Fruit fly (Drosophila melanogaster): ENCODE data around the gene dlg1.

The dlg1 gene

DNA sequence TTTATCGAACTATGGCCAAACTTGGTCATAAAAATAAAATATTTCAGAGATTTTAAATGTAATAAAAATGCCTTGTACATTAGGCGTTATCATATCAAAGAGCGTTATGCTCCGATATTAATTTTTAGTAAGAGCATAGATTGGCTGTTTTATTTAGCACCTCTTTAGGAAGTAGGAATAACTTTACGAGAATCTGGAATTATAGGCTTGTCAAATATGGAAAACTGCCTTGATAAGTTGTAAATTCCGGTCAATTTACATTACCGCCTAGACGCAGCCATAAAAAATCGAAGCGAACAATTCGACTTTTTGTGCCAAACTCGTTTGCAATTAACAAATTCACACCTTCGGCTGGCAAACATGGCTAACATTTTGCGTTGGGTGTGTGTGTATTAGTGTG, 52.6 kb downstream of the dlg1 start:
- no peak for TF ChIP-seq CG8478 (optimal IDR thresholded peaks at IDR 0.05)
- no peak for TF ChIP-seq CTCF (optimal IDR thresholded peaks at IDR 0.05)

DNA sequence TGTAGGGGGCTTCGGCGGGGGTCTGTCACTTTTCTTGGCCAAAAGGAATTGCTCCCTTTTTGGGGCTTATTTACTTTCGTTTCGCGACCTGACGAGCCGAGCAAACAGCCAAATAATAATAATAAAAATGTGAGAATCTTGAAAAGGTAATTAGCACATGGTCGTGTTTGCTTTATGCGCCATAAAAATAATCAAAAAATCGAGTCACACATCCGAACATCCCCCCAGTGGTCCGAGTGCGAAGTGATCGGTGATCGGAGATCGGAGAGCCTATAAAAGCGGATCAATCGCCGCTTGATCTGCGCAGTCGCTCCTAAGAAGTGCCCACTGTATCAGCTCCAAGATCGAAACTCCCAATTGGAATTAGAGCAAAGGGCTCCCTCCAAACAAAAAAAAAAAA, 53.1 kb downstream of the dlg1 start, which contains the start of gene Gs2:
Gs2 (plus strand) TSS at position 301 of the 400 bp plus-strand sequence.
- TF ChIP-seq CTCF (optimal IDR thresholded peaks at IDR 0.05) (no peak), CG8478 (optimal IDR thresholded peaks at IDR 0.05) (no peak)

DNA sequence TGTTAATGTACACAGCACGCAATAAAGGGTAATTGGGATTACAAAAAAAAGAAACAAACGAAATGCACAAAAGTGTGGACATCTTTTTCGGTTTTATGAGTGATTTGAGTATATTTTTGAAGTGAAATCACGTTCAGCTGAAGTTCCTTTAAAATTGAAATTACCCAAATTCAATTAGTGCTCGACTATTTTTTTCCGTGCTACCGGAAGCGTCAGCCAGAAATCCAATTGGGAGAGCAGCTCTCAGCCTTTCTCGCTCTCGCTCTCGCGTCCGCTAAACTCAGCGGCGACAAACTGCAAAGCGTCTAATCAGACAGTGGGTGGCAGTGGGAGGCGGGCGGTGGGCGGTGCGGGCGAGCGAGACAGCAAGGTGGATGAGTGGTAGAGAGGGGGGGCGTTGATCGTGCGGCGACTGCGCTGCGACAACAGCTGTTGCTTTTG, 53.8 kb downstream of the dlg1 start:
- TF ChIP-seq CTCF (optimal IDR thresholded peaks at IDR 0.05) = no peak
- no peak for TF ChIP-seq CG8478 (optimal IDR thresholded peaks at IDR 0.05)

DNA sequence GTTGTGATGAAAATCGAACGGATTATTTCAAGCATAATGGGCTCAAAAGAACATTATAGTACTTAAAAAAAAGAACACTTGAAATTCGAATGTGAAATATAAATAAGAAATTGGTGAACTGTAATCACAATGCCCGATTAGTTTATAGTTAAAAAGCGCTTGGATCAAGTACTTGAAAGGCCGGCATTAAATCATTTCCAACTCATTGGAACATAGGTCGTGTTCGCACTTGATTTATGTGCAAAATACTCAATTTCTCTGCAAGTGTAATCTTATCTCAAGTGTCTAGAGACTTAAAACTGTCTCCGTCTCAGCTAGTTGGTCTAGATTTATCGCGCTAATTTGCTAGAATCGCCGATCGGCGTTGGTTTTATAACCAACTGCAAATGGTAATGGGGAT, 55.0 kb downstream of the dlg1 start:
- TF ChIP-seq CG8478 (optimal IDR thresholded peaks at IDR 0.05) (no peak), CTCF (optimal IDR thresholded peaks at IDR 0.05) (no peak)

DNA sequence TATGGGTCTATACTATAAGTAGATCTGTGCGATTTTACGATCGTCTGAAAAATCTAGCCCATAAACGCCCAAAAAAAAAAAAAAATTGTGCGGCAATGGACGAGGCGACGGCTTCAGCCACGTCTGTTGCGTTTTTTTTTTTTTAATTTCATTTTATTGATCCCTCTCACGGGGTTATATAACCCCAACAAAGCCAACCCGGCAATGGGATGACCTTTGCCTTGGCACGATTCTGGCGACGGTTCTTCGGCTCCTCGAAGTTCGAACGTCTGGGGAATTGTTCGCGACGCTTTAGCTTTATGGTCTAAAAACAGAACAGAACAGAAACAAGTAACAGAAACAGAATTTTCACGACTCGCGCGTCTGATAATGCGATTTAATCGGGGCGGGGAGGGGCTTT, 55.9 kb downstream of the dlg1 start:
- no peak for TF ChIP-seq CG8478 (optimal IDR thresholded peaks at IDR 0.05)
- no peak for TF ChIP-seq CTCF (optimal IDR thresholded peaks at IDR 0.05)

DNA sequence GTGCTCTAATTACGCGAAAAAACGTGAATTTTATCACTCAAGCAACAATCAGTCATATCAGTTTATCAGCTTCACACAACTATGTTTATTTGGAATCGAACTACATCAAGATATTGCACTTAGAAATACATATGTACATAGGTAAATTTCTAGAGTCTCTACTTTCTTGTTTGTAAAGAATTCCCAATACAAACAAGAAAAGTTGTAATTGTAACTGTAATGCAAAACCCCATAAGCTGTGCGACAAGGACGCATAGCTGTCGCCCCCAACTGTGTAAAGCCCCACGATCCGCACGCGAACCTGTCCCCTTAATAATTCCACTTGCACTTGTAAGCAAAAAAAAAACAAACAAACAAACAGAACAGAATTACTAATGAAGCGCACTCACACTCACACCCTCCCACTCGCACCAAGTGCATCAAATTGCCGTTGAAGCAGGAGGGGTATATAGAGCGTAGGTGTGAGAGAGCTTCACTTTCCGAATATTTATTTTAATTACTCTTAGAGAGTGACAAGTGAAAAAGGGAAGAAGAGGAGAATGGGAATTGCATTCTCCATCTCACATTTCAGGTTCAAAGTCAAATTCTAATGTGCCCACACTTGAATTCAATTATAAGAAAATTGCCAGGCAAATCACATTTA, 56.6 kb downstream of the dlg1 start:
- TF ChIP-seq CG8478 (optimal IDR thresholded peaks at IDR 0.05) = no peak
- no peak for TF ChIP-seq CTCF (optimal IDR thresholded peaks at IDR 0.05)

DNA sequence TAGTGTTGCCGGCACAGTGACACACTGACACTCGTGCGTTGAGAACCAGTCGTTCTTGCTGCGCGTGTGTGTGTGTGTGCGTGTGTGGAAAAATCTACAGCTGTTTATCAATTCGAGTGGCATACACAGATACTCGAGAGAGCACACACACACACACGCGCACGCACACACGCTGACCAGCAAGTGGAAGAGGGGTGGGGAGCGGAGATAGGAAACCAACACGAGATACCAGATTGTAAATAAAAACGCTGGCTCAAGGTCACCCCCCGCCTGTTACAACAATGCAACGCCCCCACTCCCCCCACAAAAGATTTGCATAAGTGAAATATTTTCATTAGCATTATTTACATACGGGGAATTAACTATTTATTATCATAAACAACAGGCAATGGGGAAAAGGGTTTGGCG, 57.8 kb downstream of the dlg1 start:
- no peak for TF ChIP-seq CTCF (optimal IDR thresholded peaks at IDR 0.05)
- TF ChIP-seq CG8478 (optimal IDR thresholded peaks at IDR 0.05) = no peak

DNA sequence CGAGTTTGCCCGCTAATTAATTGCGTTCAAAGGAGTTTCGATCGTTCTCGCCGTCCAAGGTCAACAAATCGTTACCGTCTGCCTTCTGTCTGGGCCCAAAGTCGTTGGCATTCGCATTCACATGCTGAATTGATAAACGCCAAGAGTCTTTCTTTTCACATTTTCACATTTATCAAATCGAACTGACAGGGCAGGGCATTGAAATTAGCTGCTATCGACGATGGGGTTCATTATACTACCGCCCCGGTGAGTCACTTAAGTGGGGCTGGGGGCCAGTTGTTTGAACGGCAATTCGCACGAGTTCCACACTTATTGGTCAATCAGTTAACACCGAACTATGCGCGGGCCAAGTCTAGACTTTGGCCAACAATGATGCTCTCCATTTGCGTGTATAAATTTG, 61.5 kb downstream of the dlg1 start:
- TF ChIP-seq CTCF (optimal IDR thresholded peaks at IDR 0.05) = no peak
- TF ChIP-seq CG8478 (optimal IDR thresholded peaks at IDR 0.05) = no peak

DNA sequence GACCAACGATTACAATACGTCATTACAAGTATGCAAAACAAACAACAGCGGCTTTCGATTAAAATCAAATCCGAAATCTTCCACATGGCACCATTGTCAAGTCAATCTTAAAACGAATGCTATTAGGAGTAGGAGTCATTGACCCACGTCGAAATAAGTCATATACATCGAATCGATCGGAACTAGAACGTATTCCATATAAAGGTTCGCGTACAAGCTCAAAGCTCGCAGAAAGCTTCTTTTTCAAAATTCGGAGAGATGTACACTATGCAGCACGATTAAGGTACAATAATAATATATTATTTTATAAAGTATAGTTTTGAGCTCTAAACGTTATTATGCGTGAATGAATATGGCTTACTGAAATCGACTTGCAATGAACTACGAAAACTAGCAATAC, 64.5 kb downstream of the dlg1 start:
- no peak for TF ChIP-seq CTCF (optimal IDR thresholded peaks at IDR 0.05)
- TF ChIP-seq CG8478 (optimal IDR thresholded peaks at IDR 0.05) = no peak

DNA sequence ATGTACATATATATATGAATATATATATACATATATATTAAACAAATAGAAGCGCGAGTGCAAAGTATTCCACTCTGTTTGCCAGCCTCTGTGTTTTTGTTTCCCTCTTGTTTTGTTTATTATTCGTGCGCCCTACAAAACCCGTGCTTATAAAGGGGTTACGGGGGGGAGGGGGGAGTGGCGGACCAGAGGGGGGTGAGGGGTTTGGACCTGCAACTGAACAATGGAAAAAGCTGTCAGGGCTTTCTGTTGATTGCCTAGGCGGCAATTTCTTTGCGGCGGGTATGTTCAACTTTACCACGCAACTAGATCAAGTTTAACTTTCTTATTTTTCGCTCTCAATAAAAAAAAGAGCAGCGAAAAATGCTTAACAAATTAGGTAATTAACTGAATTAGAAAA, 69.8 kb downstream of the dlg1 start:
- no peak for TF ChIP-seq CG8478 (optimal IDR thresholded peaks at IDR 0.05)
- TF ChIP-seq CTCF (optimal IDR thresholded peaks at IDR 0.05) = no peak

DNA sequence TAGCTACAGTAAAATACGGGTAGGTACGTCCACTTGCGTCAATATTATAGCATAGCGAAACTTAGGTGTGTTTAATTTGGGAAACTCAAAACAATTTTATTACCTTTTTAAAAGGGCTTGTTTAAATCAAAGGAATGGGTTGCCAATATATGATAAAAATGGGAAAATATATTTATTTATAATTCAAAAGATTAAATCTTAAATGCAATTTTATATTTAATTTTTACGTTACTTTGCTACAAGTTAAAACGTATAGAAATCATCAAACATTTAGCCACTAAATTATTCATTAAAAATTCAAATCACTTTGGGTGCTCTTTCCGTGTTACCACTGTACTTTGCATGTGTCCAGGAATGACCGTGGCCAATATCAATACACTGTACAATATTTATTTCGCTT, 71.5 kb downstream of the dlg1 start:
- TF ChIP-seq CTCF (optimal IDR thresholded peaks at IDR 0.05) = no peak
- TF ChIP-seq CG8478 (optimal IDR thresholded peaks at IDR 0.05) = no peak

DNA sequence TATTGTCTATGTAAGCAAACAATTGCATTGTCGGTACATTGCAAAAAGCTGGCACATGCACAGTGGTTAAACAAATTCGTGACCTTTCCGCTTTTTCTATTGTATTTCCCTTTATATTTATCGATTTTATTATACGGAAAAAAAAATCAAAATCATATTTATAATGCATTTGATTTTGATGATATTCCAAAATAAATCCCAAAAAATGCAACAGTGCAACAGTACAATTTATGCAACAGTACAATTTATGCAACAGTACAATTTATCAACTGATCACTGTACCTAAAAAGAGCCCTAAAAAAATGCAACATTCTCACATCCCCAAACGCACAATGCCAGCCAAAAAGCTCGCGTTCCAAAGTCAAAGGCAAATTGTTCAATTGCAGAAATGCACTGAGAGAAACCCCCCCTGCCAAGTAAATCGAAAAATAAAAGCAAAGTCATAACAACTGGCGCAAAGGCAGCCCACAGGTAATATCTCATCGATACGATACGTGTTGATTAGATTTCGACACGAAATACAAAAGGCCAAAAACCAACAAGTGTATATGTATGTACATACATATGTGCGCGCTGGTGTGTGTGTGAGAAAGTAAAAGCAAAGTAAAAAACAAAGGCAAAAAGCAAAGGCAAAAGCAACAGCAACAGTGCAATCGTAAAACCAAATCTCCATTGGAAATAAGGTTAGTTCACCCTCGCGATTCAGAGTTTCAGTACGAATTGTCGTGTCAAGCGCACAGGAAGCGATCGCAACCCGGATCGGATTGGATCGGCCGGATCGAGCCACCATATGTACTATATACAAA, 72.6 kb downstream of the dlg1 start, which contains the start of gene Sk1:
Sk1 (plus strand) TSS at position 711 of the 806 bp plus-strand sequence.
- TF ChIP-seq CTCF (optimal IDR thresholded peaks at IDR 0.05) (no peak), CG8478 (optimal IDR thresholded peaks at IDR 0.05) (no peak)

DNA sequence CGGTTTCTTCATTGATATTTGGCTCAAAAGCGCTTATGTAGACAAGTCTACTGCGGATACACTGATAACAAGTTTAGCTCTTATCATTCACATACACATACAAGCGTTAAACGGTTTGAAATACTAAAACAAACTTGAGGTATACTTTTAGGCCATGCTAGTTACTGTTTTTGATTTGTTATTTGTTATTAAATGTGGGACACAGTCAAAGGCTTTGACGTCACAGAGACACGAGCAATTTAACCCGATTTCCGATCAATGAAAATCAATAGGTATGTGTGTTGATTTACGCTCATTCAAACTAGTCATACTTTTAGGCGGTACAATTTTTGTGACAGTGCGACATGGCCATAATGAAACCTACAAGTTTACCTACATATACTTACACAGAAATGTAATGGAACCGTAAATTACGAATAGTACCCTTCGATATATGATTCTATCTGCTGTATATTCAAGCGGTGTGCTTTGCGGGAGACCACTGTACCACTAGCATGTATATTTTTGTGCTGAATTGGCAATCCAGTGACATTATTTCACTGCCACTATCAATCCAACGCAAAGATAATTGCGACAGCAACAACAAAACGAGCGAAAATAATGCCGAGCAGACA, 77.4 kb downstream of the dlg1 start:
- no peak for TF ChIP-seq CG8478 (optimal IDR thresholded peaks at IDR 0.05)
- TF ChIP-seq CTCF (optimal IDR thresholded peaks at IDR 0.05) = no peak

DNA sequence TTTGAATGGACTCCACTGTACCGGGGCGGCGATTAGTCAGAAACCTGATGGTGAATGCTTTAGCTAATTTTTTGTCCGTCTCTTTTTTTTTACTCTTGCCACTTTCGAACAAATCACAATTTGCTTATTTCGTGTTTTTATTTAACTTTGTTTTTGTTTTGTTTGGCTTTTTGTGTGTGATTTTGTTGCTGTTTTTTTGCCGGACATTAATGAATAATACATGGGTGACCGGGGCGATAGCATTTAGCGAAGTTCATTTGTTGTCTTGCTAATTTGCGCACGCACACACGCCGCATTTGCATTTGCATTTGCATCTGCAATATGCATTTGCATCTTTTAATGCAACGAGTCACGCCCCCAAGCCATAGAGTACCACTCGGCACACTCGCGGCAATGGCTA, 79.2 kb downstream of the dlg1 start:
- TF ChIP-seq CTCF (optimal IDR thresholded peaks at IDR 0.05) = no peak
- no peak for TF ChIP-seq CG8478 (optimal IDR thresholded peaks at IDR 0.05)

DNA sequence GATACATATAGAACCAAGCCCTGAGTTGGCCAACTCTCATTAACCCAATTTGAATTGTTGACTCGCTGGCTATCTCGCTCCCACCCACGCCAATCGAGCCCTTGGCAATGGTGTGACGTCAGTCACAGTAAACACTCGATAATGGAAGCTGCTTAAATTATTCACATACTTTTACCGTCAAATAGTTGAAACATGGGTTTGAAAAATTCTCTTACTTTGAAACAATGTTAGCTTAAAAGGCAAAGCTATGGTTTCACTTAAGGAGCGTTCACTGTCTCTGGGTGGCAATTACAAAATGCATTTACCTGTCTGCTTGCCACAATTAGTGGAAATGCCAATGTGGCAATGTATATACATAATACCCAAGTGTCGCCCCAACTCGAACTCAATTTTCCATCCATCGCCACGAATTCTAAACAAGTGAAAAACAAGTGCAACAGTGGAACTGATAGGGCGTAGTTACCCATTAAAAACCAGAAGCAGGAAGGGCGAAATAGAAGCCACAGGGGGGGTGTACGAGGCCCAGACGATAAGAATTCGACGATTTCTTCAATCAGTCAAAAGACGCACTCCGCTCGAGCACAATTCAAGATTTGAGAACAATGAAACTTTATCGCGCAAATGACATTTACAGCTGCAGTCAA, 80.1 kb downstream of the dlg1 start:
- TF ChIP-seq CTCF (optimal IDR thresholded peaks at IDR 0.05) = no peak
- no peak for TF ChIP-seq CG8478 (optimal IDR thresholded peaks at IDR 0.05)

Data from S2 (cell line).